Worm (Caenorhabditis elegans) whole organism, midembryonic: Measurements from ENCODE around the gene his-42.
"Not testable (repeated sequence)": the region's sequence is repeated elsewhere in the genome, so short reads cannot be mapped to it uniquely, and the experiment has no call there.

Source experiments
- T22C8.4 ChIP-seq: fragments of 200-800 bp; sonication (Bioruptor generic); IDR thresholded peaks from 2 replicates; pipeline ENCODE4 v1.3.6; 2022; ENCODE audit warnings: missing genetic modification characterization, missing compliant biosample characterization
- cog-1 ChIP-seq: sonication (generic microtip); optimal IDR thresholded peaks from 2 replicates; lab custom pipeline; 2016; ENCODE audit warnings: missing genetic modification characterization, missing compliant biosample characterization
- flt-1 ChIP-seq: fragments of 200-800 bp; sonication (Bioruptor generic); IDR thresholded peaks from 2 replicates; pipeline ENCODE4 v1.3.6; 2022; ENCODE audit warnings: missing genetic modification characterization, missing compliant biosample characterization
- klf-2 ChIP-seq: fragments of 200-800 bp; sonication (Bioruptor generic); conservative IDR thresholded peaks from 2 replicates; pipeline ENCODE4 v1.3.6; 2022; ENCODE audit warnings: missing genetic modification reagents, missing genetic modification characterization, missing compliant biosample characterization
- med-1 ChIP-seq: sonication (generic microtip); optimal IDR thresholded peaks from 2 replicates; lab custom pipeline; 2017; ENCODE audit warnings: missing genetic modification characterization, mild to moderate bottlenecking, missing compliant biosample characterization, antibody characterized with exemption, missing genetic modification reagents; ENCODE audit not compliant: insufficient read depth
- ref-1 ChIP-seq: fragments of 200-800 bp; sonication (Bioruptor generic); conservative IDR thresholded peaks from 2 replicates; pipeline ENCODE4 v1.3.6; 2022; ENCODE audit warnings: missing genetic modification reagents, missing genetic modification characterization, missing compliant biosample characterization
- tab-1 ChIP-seq: fragments of 200-800 bp; sonication (Bioruptor generic); IDR thresholded peaks from 2 replicates; pipeline ENCODE4 v1.3.6; 2022; ENCODE audit warnings: missing genetic modification characterization, missing compliant biosample characterization
- ztf-23 ChIP-seq: fragments of 200-800 bp; sonication (Bioruptor generic); IDR thresholded peaks from 2 replicates; pipeline ENCODE4 v1.3.6; 2022; ENCODE audit warnings: missing genetic modification reagents, missing genetic modification characterization, missing compliant biosample characterization
- ztf-29 ChIP-seq: fragments of 200-800 bp; sonication (Bioruptor generic); IDR thresholded peaks from 2 replicates; pipeline ENCODE4 v1.3.6; 2022; ENCODE audit warnings: missing genetic modification reagents, missing genetic modification characterization, missing compliant biosample characterization

The his-42 gene

DNA sequence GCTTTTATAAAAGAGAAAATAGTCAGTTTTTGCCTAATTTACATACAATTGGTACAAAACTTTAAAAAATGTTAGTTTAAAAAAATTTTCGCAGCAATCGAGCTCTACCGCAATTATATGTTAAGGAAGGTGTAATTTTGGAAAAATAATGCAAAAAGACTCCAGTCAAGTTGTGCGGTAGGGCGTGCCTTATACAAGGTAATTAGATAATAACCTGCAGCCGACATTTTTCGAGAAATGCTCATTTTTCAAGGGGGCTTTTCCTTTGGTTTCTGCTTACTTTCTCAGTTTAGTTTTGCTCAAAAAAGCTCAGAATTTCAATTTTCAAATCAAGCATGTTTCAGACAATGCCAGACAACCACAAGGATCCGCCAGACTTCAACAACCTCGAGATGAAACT is 1.8 kb upstream of the his-42 start, which contains the start of gene F08G2.4:
F08G2.4 (plus strand) TSS at position 348 of the 400 bp plus-strand sequence.
- no peak for TF ChIP-seq T22C8.4
- TF ChIP-seq ref-1 (GFP tag; lab: Robert Waterston, UW) = no peak
- TF ChIP-seq med-1 = no peak
- TF ChIP-seq flt-1 (GFP tag; lab: Robert Waterston, UW) = no peak
- TF ChIP-seq tab-1 = no peak
- no peak for TF ChIP-seq ztf-23 (GFP tag; lab: Robert Waterston, UW)
- TF ChIP-seq ztf-29 (GFP tag; lab: Robert Waterston, UW) = no peak
- no peak for TF ChIP-seq cog-1 (tag; lab: Kevin White, UChicago)
- TF ChIP-seq klf-2 (GFP tag; lab: Robert Waterston, UW) = no peak

DNA sequence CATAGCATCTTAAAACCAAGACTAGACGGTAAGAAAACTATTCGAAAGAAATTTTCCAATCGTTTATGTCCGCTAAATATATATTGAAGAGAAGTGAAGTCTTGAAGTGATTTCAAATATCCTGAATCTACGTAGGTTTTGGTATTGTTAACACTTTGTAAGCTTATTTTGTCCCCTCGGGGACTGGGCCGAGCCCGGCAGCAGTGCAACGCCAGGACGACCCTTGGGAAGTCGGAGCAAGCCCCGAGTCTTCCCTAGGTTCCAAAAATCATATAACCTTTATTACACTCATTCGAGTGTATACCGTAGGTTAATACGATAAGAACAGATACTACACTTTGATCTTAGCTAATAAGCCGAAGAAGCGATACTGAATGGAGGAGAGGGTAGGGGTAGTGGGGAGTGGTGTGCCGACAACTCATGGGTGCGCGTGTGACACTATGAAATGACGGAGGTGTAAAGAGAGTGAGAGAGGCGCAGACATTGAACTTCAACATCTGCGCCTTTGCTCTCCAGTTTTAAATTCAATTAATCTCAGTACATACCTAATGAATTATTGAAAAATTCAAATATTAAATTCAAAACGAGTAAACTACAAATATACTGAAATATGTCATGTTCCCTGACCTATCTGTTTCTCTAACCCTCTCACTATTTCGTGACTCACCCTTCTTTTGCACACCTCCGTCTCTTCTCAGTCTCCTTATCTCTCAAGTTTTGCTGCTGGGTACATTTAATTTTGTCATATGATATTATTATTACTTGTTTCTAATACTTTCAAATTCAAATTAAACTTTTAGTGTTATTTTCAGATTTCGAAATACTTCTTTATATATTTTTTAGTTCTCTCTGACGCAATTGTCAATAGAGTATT is 863 bp upstream of the his-42 start:
- peak; percentile 56; the same call in 1 of the 2 replicates for TF ChIP-seq flt-1 (GFP tag; lab: Robert Waterston, UW)

DNA sequence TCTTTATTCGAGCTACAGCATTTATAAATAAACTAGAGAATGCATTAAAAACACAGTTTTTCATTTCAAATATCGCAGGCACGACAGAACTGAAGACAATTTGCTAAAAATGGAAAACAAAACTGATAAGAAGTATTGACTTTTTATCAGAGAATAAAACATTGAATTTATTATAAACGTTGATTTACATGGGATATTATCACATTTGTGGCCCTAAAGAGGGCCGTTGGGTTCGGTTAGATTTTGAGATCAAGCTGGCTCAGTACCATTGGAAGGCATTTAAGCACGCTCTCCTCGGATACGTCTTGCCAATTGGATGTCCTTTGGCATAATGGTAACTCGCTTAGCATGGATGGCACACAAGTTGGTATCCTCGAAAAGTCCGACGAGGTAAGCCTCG is 3.9 kb downstream of the his-42 start:
- peak; percentile 71 for TF ChIP-seq flt-1 (GFP tag; lab: Robert Waterston, UW)

DNA sequence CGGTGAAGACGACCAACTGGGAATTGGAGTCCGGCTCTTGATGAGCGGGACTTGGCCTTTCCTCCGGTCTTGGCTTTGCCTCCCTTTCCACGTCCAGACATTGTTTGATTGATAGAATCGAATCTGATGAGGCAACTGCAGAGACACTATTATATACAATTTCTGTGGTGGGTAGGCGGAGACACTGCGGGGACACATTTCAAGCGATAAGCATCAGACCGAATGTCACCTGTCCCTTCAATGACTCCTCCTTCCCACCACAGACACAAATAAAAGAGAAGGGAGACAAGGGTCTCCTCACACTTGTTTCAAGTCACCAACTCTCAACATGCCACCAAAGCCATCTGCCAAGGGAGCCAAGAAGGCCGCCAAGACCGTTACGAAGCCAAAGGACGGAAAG is 10.5 kb downstream of the his-42 start, which contains the start of gene his-16:
his-16 (minus strand) TSS at position 101 of the 400 bp plus-strand sequence.
- not testable (repeated sequence) for TF ChIP-seq flt-1 (GFP tag; lab: Robert Waterston, UW); tab-1; ref-1 (GFP tag; lab: Robert Waterston, UW)

DNA sequence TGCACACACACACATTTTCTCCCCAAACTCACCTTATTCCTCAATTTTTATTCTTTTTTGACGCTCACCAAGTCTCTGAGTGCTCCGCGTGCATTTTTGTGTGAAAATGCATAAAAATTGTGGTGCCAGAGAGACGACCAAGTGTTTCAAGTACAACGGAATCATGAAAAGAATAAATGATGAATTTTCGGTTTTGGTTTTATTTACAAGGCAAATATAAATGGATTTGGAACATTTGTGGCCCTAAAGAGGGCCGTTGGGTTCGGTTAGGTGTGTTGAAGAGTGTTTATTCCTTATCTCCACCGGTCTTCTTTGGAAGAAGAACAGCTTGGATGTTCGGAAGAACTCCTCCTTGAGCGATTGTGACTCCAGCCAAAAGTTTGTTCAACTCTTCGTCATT is 11.0 kb downstream of the his-42 start:
- TF ChIP-seq flt-1 (GFP tag; lab: Robert Waterston, UW) = peak; percentile 84

DNA sequence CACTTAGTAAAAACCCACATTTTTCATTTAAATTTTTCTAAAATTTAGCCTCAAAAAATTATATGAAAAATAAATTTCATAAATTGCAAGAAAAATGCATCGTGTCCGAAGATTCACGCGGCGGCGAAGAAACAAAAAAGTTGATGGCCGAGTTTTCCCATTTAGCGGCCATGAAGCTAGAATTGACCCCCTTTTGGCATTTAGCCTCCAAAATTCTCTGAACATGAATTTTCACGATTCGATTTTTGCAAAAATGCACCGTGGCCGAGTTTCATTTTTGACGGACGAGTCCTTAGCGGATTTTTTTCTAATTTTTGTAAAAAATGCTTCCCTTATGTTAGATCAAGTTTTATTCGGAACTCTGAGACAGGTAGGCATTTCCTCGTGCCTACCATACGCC is 13.0 kb downstream of the his-42 start:
- no peak for TF ChIP-seq flt-1 (GFP tag; lab: Robert Waterston, UW)
- TF ChIP-seq ref-1 (GFP tag; lab: Robert Waterston, UW) = no peak
- no peak for TF ChIP-seq med-1
- no peak for TF ChIP-seq ztf-23 (GFP tag; lab: Robert Waterston, UW)
- no peak for TF ChIP-seq ztf-29 (GFP tag; lab: Robert Waterston, UW)
- TF ChIP-seq cog-1 (tag; lab: Kevin White, UChicago) = no peak
- TF ChIP-seq T22C8.4 = no peak
- no peak for TF ChIP-seq tab-1
- no peak for TF ChIP-seq klf-2 (GFP tag; lab: Robert Waterston, UW)

DNA sequence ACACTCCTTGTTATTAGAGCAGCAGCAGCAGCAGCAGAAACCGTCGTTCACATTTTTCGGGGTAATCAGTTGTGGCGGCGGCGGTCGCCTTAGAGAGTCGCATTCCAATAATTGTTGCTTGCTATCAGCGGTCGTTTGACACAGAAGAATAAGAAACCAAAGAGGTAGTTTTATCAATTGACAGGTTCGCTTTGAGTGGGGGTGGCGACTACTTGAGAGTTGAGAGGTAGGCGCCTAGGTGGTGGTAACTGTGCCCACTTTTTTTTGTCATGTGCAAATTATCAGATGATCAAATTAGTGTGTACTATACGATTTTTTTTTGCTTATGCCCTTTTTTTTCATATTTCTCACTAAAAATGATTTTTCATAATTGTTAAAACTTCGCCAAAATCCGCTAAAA is 14.5 kb downstream of the his-42 start:
- TF ChIP-seq ztf-29 (GFP tag; lab: Robert Waterston, UW) = no peak
- TF ChIP-seq T22C8.4 = no peak
- no peak for TF ChIP-seq flt-1 (GFP tag; lab: Robert Waterston, UW)

DNA sequence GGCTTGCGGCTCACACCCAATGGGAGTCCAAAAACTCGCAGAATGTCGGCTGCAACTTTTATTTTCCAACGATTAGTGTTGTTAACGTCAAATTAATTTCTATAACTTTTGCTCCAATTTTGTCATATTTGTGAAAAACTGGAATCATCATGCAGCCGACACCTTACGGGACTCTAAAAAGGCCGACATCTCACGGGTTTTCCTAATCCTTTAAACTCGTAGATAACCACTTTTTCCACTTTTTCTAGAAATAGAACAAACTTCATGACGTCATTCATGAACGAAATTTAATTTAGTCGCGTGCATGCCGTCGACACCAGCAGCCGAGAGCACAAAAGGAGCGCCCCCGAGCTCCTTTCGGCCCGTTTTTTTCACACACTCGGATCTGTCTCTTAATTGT is 15.1 kb downstream of the his-42 start:
- TF ChIP-seq ztf-23 (GFP tag; lab: Robert Waterston, UW) (no peak), klf-2 (GFP tag; lab: Robert Waterston, UW) (no peak), tab-1 (no peak), ref-1 (GFP tag; lab: Robert Waterston, UW) (no peak), flt-1 (GFP tag; lab: Robert Waterston, UW) (no peak), T22C8.4 (no peak), cog-1 (tag; lab: Kevin White, UChicago) (no peak), med-1 (no peak), ztf-29 (GFP tag; lab: Robert Waterston, UW) (no peak)

DNA sequence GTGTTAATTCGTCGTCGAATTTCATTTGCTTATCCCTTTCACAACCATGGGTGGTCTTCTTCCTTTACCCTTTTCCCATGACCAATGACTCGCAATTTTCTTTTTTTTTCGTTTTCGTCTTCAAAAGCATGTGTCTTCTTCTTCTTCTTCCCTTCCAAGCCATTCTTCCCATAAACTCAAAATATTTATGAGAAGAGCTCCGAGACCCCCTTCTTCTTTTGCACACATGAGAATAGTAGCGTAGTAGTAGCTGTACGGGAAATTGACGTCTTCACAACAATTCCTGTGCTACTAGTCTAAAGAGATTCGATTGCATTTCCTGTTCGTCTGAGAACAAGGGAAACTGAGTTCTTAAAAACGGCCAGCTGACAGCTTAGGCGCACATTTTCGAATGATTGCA is 16.2 kb downstream of the his-42 start:
- TF ChIP-seq ztf-23 (GFP tag; lab: Robert Waterston, UW) (no peak), tab-1 (no peak), flt-1 (GFP tag; lab: Robert Waterston, UW) (no peak), ztf-29 (GFP tag; lab: Robert Waterston, UW) (no peak), T22C8.4 (no peak), ref-1 (GFP tag; lab: Robert Waterston, UW) (no peak), cog-1 (tag; lab: Kevin White, UChicago) (no peak), med-1 (no peak), klf-2 (GFP tag; lab: Robert Waterston, UW) (no peak)

DNA sequence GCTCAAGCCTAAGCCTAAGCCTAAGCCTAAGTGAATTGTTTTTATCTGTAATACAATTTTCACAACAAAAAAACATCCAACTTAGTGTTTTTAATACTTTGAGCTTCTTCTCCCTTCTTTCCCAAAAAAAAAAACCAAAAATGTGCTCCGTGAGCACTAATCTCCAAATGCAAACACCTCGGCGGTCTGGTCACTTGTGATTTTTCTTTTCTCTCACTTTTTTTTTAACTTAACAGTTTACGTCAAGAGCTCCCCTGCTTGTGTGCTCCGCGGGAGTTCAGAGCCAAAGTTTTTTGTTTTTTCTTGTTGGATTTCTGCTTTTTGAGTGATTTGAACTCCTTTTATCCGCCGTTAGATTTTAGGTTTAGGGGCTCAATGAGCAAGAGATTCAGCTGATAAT is 22.2 kb downstream of the his-42 start:
- TF ChIP-seq ztf-29 (GFP tag; lab: Robert Waterston, UW) = no peak
- no peak for TF ChIP-seq ztf-23 (GFP tag; lab: Robert Waterston, UW)
- no peak for TF ChIP-seq flt-1 (GFP tag; lab: Robert Waterston, UW)
- TF ChIP-seq ref-1 (GFP tag; lab: Robert Waterston, UW) = no peak
- no peak for TF ChIP-seq T22C8.4
- TF ChIP-seq tab-1 = no peak
- TF ChIP-seq med-1 = no peak
- no peak for TF ChIP-seq cog-1 (tag; lab: Kevin White, UChicago)
- TF ChIP-seq klf-2 (GFP tag; lab: Robert Waterston, UW) = no peak

DNA sequence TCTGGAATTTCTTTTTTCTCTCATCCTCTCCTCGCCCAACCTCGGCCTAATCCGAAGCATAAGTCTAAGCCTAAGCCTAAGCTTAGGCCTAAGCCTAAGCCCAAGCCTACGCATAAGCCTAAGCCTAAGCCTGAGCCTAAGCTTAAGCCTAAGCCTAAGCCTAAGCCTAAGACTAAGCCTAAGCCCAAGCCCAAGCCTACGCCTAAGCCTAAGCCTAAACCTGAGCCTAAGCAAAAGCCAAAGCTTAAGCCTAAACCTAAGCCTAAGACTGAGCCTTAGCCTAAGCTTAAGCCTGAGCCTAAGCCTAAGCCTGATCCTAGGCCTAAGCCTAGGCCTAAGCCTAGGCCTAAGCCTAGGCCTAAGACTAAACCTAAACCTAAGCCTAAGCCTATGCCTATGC is 32.2 kb downstream of the his-42 start:
- TF ChIP-seq ztf-29 (GFP tag; lab: Robert Waterston, UW) (peak; percentile 53), ref-1 (GFP tag; lab: Robert Waterston, UW) (no peak)
